Worm (Caenorhabditis elegans): ENCODE results near the gene C13C4.6.

DNA sequence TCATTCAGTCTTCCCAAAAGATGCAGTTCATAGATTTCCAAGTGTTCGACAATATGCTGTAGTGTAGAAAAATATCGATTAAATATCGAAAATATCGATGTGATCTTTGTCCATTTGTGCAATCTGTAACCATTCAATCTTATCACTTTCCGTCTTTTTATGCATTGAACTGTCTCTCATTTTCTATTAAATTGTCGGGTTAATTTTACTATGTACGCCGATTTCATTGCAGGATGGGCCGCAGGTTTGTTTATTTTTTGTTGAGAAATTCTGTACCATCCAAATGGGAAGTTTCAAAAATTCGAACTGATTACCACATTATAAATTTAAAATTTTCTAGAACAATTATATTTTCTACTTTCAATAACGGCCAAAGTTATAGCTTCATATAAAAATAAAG lies 37.2 kb upstream of the C13C4.6 start, which contains the start of gene R07B7.8:
- no peak for TF ChIP-seq attf-4 (tag; optimal IDR thresholded peaks at IDR 0.05)
- no peak for TF ChIP-seq R02D3.7 (tag; optimal IDR thresholded peaks at IDR 0.05)
- TF ChIP-seq nhr-25 (tag; optimal IDR thresholded peaks at IDR 0.05; ENCODE audit: borderline replicate concordance, insufficient read depth): no peak
- TF ChIP-seq nhr-48 (tag; optimal IDR thresholded peaks at IDR 0.05): no peak
- TF ChIP-seq egl-43 (GFP tag; IDR thresholded peaks at IDR 0.05): no peak
- no peak for TF ChIP-seq zag-1 (tag; optimal IDR thresholded peaks at IDR 0.05)
- TF ChIP-seq tag-97 (GFP tag; IDR thresholded peaks at IDR 0.05): no peak
- no peak for TF ChIP-seq unc-62 (GFP tag; optimal IDR thresholded peaks at IDR 0.05 in 1 of 2)
- no peak for TF ChIP-seq unc-62 (tag; optimal IDR thresholded peaks at IDR 0.05)
- no peak for TF ChIP-seq nhr-111 (GFP tag; optimal IDR thresholded peaks at IDR 0.05)
